Fruit fly (Drosophila melanogaster) S2 (cell line): ENCODE data around the gene CG14332.

Source experiments
- CG8478 ChIP-seq: fragments of >200 bp; optimal IDR thresholded peaks from 2 replicates; lab custom pipeline; 2018
- CTCF ChIP-seq, 2 experiments: fragments of >200 bp; optimal IDR thresholded peaks; 2 replicates each; lab custom pipeline; 2018

dm6 chr3R:17426265-17426664 is 4.3 kb upstream of the CG14332 start:
- TF ChIP-seq CTCF (optimal IDR thresholded peaks at IDR 0.05; lab: Kevin White, UChicago) (no peak), CG8478 (lab: Kevin White, UChicago) (no peak)
